Worm (Caenorhabditis elegans): ENCODE results near the gene fos-1.

Gene fos-1

ce11 chrV:5975724-5976123, 27.7 kb upstream of the fos-1 start, which contains the start of gene acy-2:
Gene acy-2 (plus strand): TSS chrV:5976024.
- no peak for TF ChIP-seq med-1 (GFP tag; optimal IDR thresholded peaks at IDR 0.05; ENCODE audit: insufficient read depth)
- TF ChIP-seq ref-1 (GFP tag; conservative IDR thresholded peaks at IDR 0.05), result no peak
- TF ChIP-seq klf-2 (GFP tag; conservative IDR thresholded peaks at IDR 0.05), result no peak
- no peak for TF ChIP-seq ztf-29 (GFP tag; IDR thresholded peaks at IDR 0.05)
- TF ChIP-seq tab-1 (GFP tag; IDR thresholded peaks at IDR 0.05), result no peak
- TF ChIP-seq T22C8.4 (GFP tag; IDR thresholded peaks at IDR 0.05), result no peak
- no peak for TF ChIP-seq flt-1 (GFP tag; IDR thresholded peaks at IDR 0.05)
- TF ChIP-seq ztf-23 (GFP tag; IDR thresholded peaks at IDR 0.05), result no peak

- TF ChIP-seq T22C8.4 (GFP tag; IDR thresholded peaks at IDR 0.05) (no peak), med-1 (GFP tag; optimal IDR thresholded peaks at IDR 0.05; ENCODE audit: insufficient read depth) (no peak), tab-1 (GFP tag; IDR thresholded peaks at IDR 0.05) (no peak), ztf-23 (GFP tag; IDR thresholded peaks at IDR 0.05) (no peak), ztf-29 (GFP tag; IDR thresholded peaks at IDR 0.05) (no peak), klf-2 (GFP tag; conservative IDR thresholded peaks at IDR 0.05) (no peak), flt-1 (GFP tag; IDR thresholded peaks at IDR 0.05) (no peak), cog-1 (tag; optimal IDR thresholded peaks at IDR 0.05) (no peak), ref-1 (GFP tag; conservative IDR thresholded peaks at IDR 0.05) (no peak)
These were observed 20.7 kb upstream of the fos-1 start for ce11 chrV:5982722-5983121.

DNA sequence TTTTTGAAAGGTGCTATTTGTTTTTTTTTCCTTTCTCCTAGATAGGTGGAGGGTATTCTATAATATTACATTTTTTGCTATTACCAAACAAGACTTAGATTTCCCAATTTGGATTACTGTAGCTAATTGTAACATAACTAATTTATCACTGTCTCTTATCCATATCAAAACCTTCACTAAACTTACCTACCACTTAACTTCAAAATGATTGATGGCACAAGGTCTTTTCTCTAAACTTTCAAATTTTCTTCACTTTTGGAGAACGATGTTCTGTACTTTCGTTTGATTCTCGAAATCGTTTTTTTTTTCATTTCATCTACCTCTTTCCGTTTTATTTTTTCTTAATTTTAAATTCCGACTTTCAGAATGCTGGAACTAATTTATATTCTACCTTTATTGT, 20.0 kb upstream of the fos-1 start, which contains the start of gene dhs-16:
Gene dhs-16, plus strand, starts transcription at position 366 of the 400 bp plus-strand sequence.
- TF ChIP-seq ref-1 (GFP tag; conservative IDR thresholded peaks at IDR 0.05) (no peak), flt-1 (GFP tag; IDR thresholded peaks at IDR 0.05) (no peak), cog-1 (tag; optimal IDR thresholded peaks at IDR 0.05) (no peak), tab-1 (GFP tag; IDR thresholded peaks at IDR 0.05) (no peak), ztf-29 (GFP tag; IDR thresholded peaks at IDR 0.05) (no peak), T22C8.4 (GFP tag; IDR thresholded peaks at IDR 0.05) (no peak), med-1 (GFP tag; optimal IDR thresholded peaks at IDR 0.05; ENCODE audit: insufficient read depth) (no peak), ztf-23 (GFP tag; IDR thresholded peaks at IDR 0.05) (no peak), klf-2 (GFP tag; conservative IDR thresholded peaks at IDR 0.05) (no peak)

DNA sequence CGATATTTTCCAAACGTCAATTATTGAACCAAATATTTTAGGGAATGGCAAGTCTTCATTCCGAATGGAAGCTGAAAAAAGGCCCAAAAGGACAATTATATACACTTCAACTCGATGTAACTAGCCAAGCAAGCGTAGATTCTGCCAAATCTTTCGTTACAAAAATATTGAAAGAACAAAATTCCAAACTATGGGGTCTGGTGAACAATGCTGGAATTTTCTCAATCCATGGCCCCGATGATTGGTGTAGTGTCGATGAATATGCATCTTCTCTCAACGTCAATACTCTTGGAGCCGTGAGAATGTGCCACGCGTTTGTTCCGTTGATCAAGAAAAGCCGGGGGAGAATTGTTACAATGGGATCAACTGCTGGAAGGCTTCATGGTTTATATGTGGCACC, 19.2 kb upstream of the fos-1 start:
- TF ChIP-seq ref-1 (GFP tag; conservative IDR thresholded peaks at IDR 0.05), result no peak
- no peak for TF ChIP-seq med-1 (GFP tag; optimal IDR thresholded peaks at IDR 0.05; ENCODE audit: insufficient read depth)
- no peak for TF ChIP-seq klf-2 (GFP tag; conservative IDR thresholded peaks at IDR 0.05)
- no peak for TF ChIP-seq tab-1 (GFP tag; IDR thresholded peaks at IDR 0.05)
- TF ChIP-seq flt-1 (GFP tag; IDR thresholded peaks at IDR 0.05), result no peak
- no peak for TF ChIP-seq cog-1 (tag; optimal IDR thresholded peaks at IDR 0.05)
- TF ChIP-seq ztf-23 (GFP tag; IDR thresholded peaks at IDR 0.05), result no peak
- TF ChIP-seq ztf-29 (GFP tag; IDR thresholded peaks at IDR 0.05), result no peak
- TF ChIP-seq T22C8.4 (GFP tag; IDR thresholded peaks at IDR 0.05), result no peak

DNA sequence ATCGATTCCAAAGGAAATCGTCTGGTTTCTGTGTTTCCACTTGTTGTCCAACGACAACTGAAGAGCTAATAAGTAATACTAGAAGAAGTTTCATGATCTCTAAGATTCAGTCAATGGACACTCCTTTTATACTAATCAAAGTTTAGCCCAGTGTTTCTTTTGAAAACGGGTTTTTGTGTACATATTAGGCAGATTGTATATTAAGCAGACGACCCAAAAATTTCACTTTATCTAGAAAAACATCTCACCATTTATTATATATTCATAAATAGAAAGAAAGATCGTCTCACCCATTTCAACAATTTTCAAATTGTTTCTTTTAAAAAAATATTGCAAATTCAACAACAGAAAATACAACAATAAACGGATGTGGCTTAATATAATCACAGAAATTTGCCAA, 16.6 kb upstream of the fos-1 start, which contains the start of gene C10F3.7:
Gene C10F3.7, minus strand, starts transcription at position 101 of the 400 bp plus-strand sequence.
- no peak for TF ChIP-seq ztf-29 (GFP tag; IDR thresholded peaks at IDR 0.05)
- TF ChIP-seq flt-1 (GFP tag; IDR thresholded peaks at IDR 0.05), result no peak
- no peak for TF ChIP-seq klf-2 (GFP tag; conservative IDR thresholded peaks at IDR 0.05)
- no peak for TF ChIP-seq T22C8.4 (GFP tag; IDR thresholded peaks at IDR 0.05)
- no peak for TF ChIP-seq med-1 (GFP tag; optimal IDR thresholded peaks at IDR 0.05; ENCODE audit: insufficient read depth)
- no peak for TF ChIP-seq ztf-23 (GFP tag; IDR thresholded peaks at IDR 0.05)
- TF ChIP-seq ref-1 (GFP tag; conservative IDR thresholded peaks at IDR 0.05), result no peak
- TF ChIP-seq cog-1 (tag; optimal IDR thresholded peaks at IDR 0.05), result no peak
- no peak for TF ChIP-seq tab-1 (GFP tag; IDR thresholded peaks at IDR 0.05)

- TF ChIP-seq ref-1 (GFP tag; conservative IDR thresholded peaks at IDR 0.05), result no peak
- TF ChIP-seq flt-1 (GFP tag; IDR thresholded peaks at IDR 0.05), result no peak
- no peak for TF ChIP-seq cog-1 (tag; optimal IDR thresholded peaks at IDR 0.05)
- no peak for TF ChIP-seq T22C8.4 (GFP tag; IDR thresholded peaks at IDR 0.05)
- no peak for TF ChIP-seq ztf-23 (GFP tag; IDR thresholded peaks at IDR 0.05)
- no peak for TF ChIP-seq med-1 (GFP tag; optimal IDR thresholded peaks at IDR 0.05; ENCODE audit: insufficient read depth)
- TF ChIP-seq ztf-29 (GFP tag; IDR thresholded peaks at IDR 0.05), result no peak
- TF ChIP-seq tab-1 (GFP tag; IDR thresholded peaks at IDR 0.05), result no peak
- no peak for TF ChIP-seq klf-2 (GFP tag; conservative IDR thresholded peaks at IDR 0.05)
These were observed 13.0 kb upstream of the fos-1 start, which contains the start of gene fut-8 for ce11 chrV:5990383-5990782. Gene fut-8 (minus strand): TSS chrV:5990483.

- no peak for TF ChIP-seq ztf-23 (GFP tag; IDR thresholded peaks at IDR 0.05)
- peak; percentile 60 for TF ChIP-seq cog-1 (tag; optimal IDR thresholded peaks at IDR 0.05)
These were observed 11.8 kb upstream of the fos-1 start for ce11 chrV:5991490-5992069.

- no peak for TF ChIP-seq tab-1 (GFP tag; IDR thresholded peaks at IDR 0.05)
- no peak for TF ChIP-seq cog-1 (tag; optimal IDR thresholded peaks at IDR 0.05)
- no peak for TF ChIP-seq ref-1 (GFP tag; conservative IDR thresholded peaks at IDR 0.05)
- no peak for TF ChIP-seq ztf-29 (GFP tag; IDR thresholded peaks at IDR 0.05)
- no peak for TF ChIP-seq klf-2 (GFP tag; conservative IDR thresholded peaks at IDR 0.05)
- TF ChIP-seq med-1 (GFP tag; optimal IDR thresholded peaks at IDR 0.05; ENCODE audit: insufficient read depth), result no peak
- TF ChIP-seq flt-1 (GFP tag; IDR thresholded peaks at IDR 0.05), result no peak
- TF ChIP-seq T22C8.4 (GFP tag; IDR thresholded peaks at IDR 0.05), result no peak
- TF ChIP-seq ztf-23 (GFP tag; IDR thresholded peaks at IDR 0.05), result no peak
These were observed 7.8 kb upstream of the fos-1 start for ce11 chrV:5995598-5995997.

- no peak for TF ChIP-seq klf-2 (GFP tag; conservative IDR thresholded peaks at IDR 0.05)
- no peak for TF ChIP-seq ztf-29 (GFP tag; IDR thresholded peaks at IDR 0.05)
- TF ChIP-seq tab-1 (GFP tag; IDR thresholded peaks at IDR 0.05), result no peak
These were observed 7.3 kb upstream of the fos-1 start, which contains the start of gene cpg-4 for ce11 chrV:5996114-5996513. Gene cpg-4 (plus strand): TSS chrV:5996416.

- TF ChIP-seq klf-2 (GFP tag; conservative IDR thresholded peaks at IDR 0.05), result no peak
- no peak for TF ChIP-seq T22C8.4 (GFP tag; IDR thresholded peaks at IDR 0.05)
- no peak for TF ChIP-seq flt-1 (GFP tag; IDR thresholded peaks at IDR 0.05)
- no peak for TF ChIP-seq tab-1 (GFP tag; IDR thresholded peaks at IDR 0.05)
- peak; percentile 88 for TF ChIP-seq cog-1 (tag; optimal IDR thresholded peaks at IDR 0.05)
- no peak for TF ChIP-seq ref-1 (GFP tag; conservative IDR thresholded peaks at IDR 0.05)
These were observed 3.0 kb upstream of the fos-1 start for ce11 chrV:6000368-6000802.
